Fruit fly (Drosophila melanogaster): ENCODE measurements around the gene Acbp3.

The Acbp3 gene

dm6 chr3L:7133699-7134655 is 3.3 kb downstream of the Acbp3 start, which contains the start of gene melt (continued):
- TF ChIP-seq Oaz (GFP tag; IDR thresholded peaks at IDR 0.05) (no peak; the same call in 1 of the 2 replicates), Dip2 (GFP tag; IDR thresholded peaks at IDR 0.05) (no peak), Scr (GFP tag; IDR thresholded peaks at IDR 0.05; ENCODE audit: partially characterized antibody) (no peak), CG15479 (GFP tag; optimal IDR thresholded peaks at IDR 0.05) (peak; percentile 51), hb (GFP tag; IDR thresholded peaks at IDR 0.05; ENCODE audit: partially characterized antibody) (no peak), Sox102F (GFP tag; optimal IDR thresholded peaks at IDR 0.05) (peak; percentile 84), CG7839 (tag; optimal IDR thresholded peaks at IDR 0.05) (peak; percentile 92), CG11085 (GFP tag; IDR thresholded peaks at IDR 0.05) (peak; percentile 48), CG10147 (GFP tag; optimal IDR thresholded peaks at IDR 0.05) (peak; percentile 87), CG7745 (tag; optimal IDR thresholded peaks at IDR 0.05) (no peak), Hmx (GFP tag; optimal IDR thresholded peaks at IDR 0.05) (peak; percentile 81), ase (GFP tag; IDR thresholded peaks at IDR 0.05) (peak; percentile 43; the same call in 1 of the 3 replicates), cg (GFP tag; optimal IDR thresholded peaks at IDR 0.05) (peak; percentile 79), pnt (GFP tag; optimal IDR thresholded peaks at IDR 0.05) (peak; percentile 77), ems (GFP tag; optimal IDR thresholded peaks at IDR 0.05) (peak; percentile 87), CG4328 (GFP tag; optimal IDR thresholded peaks at IDR 0.05) (peak; percentile 68), row (GFP tag; IDR thresholded peaks at IDR 0.05) (peak; percentile 95), caup (GFP tag; optimal IDR thresholded peaks at IDR 0.05; ENCODE audit: severe bottlenecking) (peak; percentile 81), org-1 (GFP tag; optimal IDR thresholded peaks at IDR 0.05) (peak; percentile 89), ham (GFP tag; IDR thresholded peaks at IDR 0.05) (peak; percentile 33; the same call in 1 of the 2 replicates), onecut (GFP tag; IDR thresholded peaks at IDR 0.05) (peak; percentile 66), CG9797 (GFP tag; optimal IDR thresholded peaks at IDR 0.05) (no peak), abd-A (tag; optimal IDR thresholded peaks at IDR 0.05) (peak; percentile 24), trh (GFP tag; optimal IDR thresholded peaks at IDR 0.05) (peak; percentile 66), CG5953 (GFP tag; IDR thresholded peaks at IDR 0.05) (0 out of 2 replicates have a peak, but pooled peaks have one; percentile 10), dysf (GFP tag; IDR thresholded peaks at IDR 0.05) (peak; percentile 88), D19B (GFP tag; optimal IDR thresholded peaks at IDR 0.05) (peak; percentile 99), HHEX (GFP tag; optimal IDR thresholded peaks at IDR 0.05) (peak; percentile 85), tap (tag; optimal IDR thresholded peaks at IDR 0.05) (peak; percentile 55), twi (tag; optimal IDR thresholded peaks at IDR 0.05) (peak; percentile 81), bab2 (GFP tag; optimal IDR thresholded peaks at IDR 0.05) (peak; percentile 87), zfh2 (GFP tag; optimal IDR thresholded peaks at IDR 0.05) (peak; percentile 92), z (GFP tag; IDR thresholded peaks at IDR 0.05) (peak; percentile 45; the same call in 1 of the 3 replicates), stwl (tag; optimal IDR thresholded peaks at IDR 0.05) (peak; percentile 13), chm (GFP tag; IDR thresholded peaks at IDR 0.05) (0 out of 2 replicates have a peak, but pooled peaks have one; percentile 17), gsb-n (tag; optimal IDR thresholded peaks at IDR 0.05) (peak; percentile 79), CG17612 (GFP tag; IDR thresholded peaks at IDR 0.05) (peak; percentile 73; the same call in 1 of the 2 replicates), Rx (GFP tag; IDR thresholded peaks at IDR 0.05) (peak; percentile 54; the same call in 1 of the 2 replicates), CG12155 (GFP tag; optimal IDR thresholded peaks at IDR 0.05) (peak; percentile 86), Fer3 (tag; optimal IDR thresholded peaks at IDR 0.05) (peak; percentile 73), sc (optimal IDR thresholded peaks at IDR 0.05) (no peak), sc (GFP tag; optimal IDR thresholded peaks at IDR 0.05) (peak; percentile 72), Dek (tag; optimal IDR thresholded peaks at IDR 0.05) (peak; percentile 87), CG31441 (GFP tag; IDR thresholded peaks at IDR 0.05) (peak; percentile 94), CG15269 (tag; optimal IDR thresholded peaks at IDR 0.05) (peak; percentile 87), Optix (GFP tag; IDR thresholded peaks at IDR 0.05) (peak; percentile 63; the same call in 2 of the 3 replicates), HLHmδ (GFP tag; optimal IDR thresholded peaks at IDR 0.05) (peak; percentile 62), Hr39 (optimal IDR thresholded peaks at IDR 0.05) (no peak)

All from whole organism, embryonic.